Fruit fly (Drosophila melanogaster) whole organism, wandering third instar larva: ENCODE results near the gene CG4914.

ENCODE experiments used
- Abd-B ChIP-seq: fragments of >200 bp; optimal IDR thresholded peaks from 2 replicates; lab custom pipeline; 2017; ENCODE audit warnings: missing biosample characterization, missing genetic modification characterization
- CG9705 ChIP-seq: fragments of 200-800 bp; sonication (Bioruptor generic); optimal IDR thresholded peaks from 2 replicates; lab custom pipeline; 2018; ENCODE audit warnings: missing biosample characterization, mild to moderate bottlenecking, missing genetic modification characterization
- CrebA ChIP-seq: fragments of 200-800 bp; sonication (Bioruptor generic); optimal IDR thresholded peaks from 2 replicates; lab custom pipeline; 2016; ENCODE audit warnings: missing biosample characterization, mild to moderate bottlenecking, missing genetic modification characterization, borderline replicate concordance
- Dfd ChIP-seq: fragments of >200 bp; optimal IDR thresholded peaks from 2 replicates; lab custom pipeline; 2017; ENCODE audit warnings: missing biosample characterization, missing genetic modification characterization
- Dif ChIP-seq: fragments of 200-275, 200-300 bp; sonication (Bioruptor generic); optimal IDR thresholded peaks from 2 replicates; lab custom pipeline; 2018; ENCODE audit warnings: missing biosample characterization, missing genetic modification characterization; ENCODE audit not compliant: partially characterized antibody
- GATAd ChIP-seq: sonication (Bioruptor generic); optimal IDR thresholded peaks from 2 replicates; lab custom pipeline; 2016; ENCODE audit warnings: missing biosample characterization, missing genetic modification characterization
- HLH106 ChIP-seq: fragments of 200-800 bp; optimal IDR thresholded peaks from 3 replicates; lab custom pipeline; 2019; ENCODE audit warnings: missing biosample characterization, mild to moderate bottlenecking, missing genetic modification characterization, moderate library complexity
- Hnf4 ChIP-seq: fragments of 200-800 bp; sonication (Bioruptor generic); optimal IDR thresholded peaks from 2 replicates; lab custom pipeline; 2016; ENCODE audit warnings: missing biosample characterization, mild to moderate bottlenecking, missing genetic modification characterization
- Hr78 ChIP-seq: fragments of >200 bp; optimal IDR thresholded peaks from 2 replicates; lab custom pipeline; 2017; ENCODE audit warnings: missing biosample characterization, missing genetic modification characterization
- Hr83 ChIP-seq: fragments of 200-300 bp; sonication (Bioruptor generic); optimal IDR thresholded peaks from 2 replicates; lab custom pipeline; 2016; ENCODE audit warnings: missing biosample characterization, mild to moderate bottlenecking, missing genetic modification characterization, moderate library complexity; ENCODE audit not compliant: poor library complexity, severe bottlenecking
- Jra ChIP-seq: sonication (Bioruptor generic); optimal IDR thresholded peaks from 2 replicates; lab custom pipeline; 2016; ENCODE audit warnings: missing biosample characterization, missing genetic modification characterization
- Myc ChIP-seq: fragments of >200 bp; optimal IDR thresholded peaks from 2 replicates; lab custom pipeline; 2017
- N ChIP-seq: fragments of >200 bp; optimal IDR thresholded peaks from 2 replicates; lab custom pipeline; 2018; ENCODE audit warnings: missing biosample characterization, missing external identifiers, missing genetic modification characterization
- OdsH ChIP-seq: fragments of 200-800 bp; sonication (Bioruptor generic); optimal IDR thresholded peaks from 2 replicates; lab custom pipeline; 2016; ENCODE audit warnings: missing biosample characterization, mild to moderate bottlenecking, missing genetic modification characterization
- Vsx2 ChIP-seq: fragments of 200-300, 225-300 bp; sonication (Bioruptor generic); optimal IDR thresholded peaks from 2 replicates; lab custom pipeline; 2018; ENCODE audit warnings: missing biosample characterization, missing genetic modification characterization; ENCODE audit not compliant: partially characterized antibody
- br ChIP-seq: fragments of 200-800 bp; sonication (Bioruptor generic); optimal IDR thresholded peaks from 2 replicates; lab custom pipeline; 2016; ENCODE audit warnings: missing biosample characterization, missing genetic modification characterization
- brk ChIP-seq: fragments of 200-800 bp; sonication (Bioruptor generic); optimal IDR thresholded peaks from 2 replicates; lab custom pipeline; 2016; ENCODE audit warnings: missing biosample characterization, mild to moderate bottlenecking, missing genetic modification characterization
- dmrt93B ChIP-seq: fragments of 200-800 bp; sonication (Bioruptor generic); optimal IDR thresholded peaks from 2 replicates; lab custom pipeline; 2018; ENCODE audit warnings: missing biosample characterization, mild to moderate bottlenecking, missing genetic modification characterization
- dsf ChIP-seq: sonication (Bioruptor generic); optimal IDR thresholded peaks from 2 replicates; lab custom pipeline; 2016; ENCODE audit warnings: missing biosample characterization, missing genetic modification characterization, borderline replicate concordance
- ey ChIP-seq: fragments of 200-800 bp; sonication (Bioruptor generic); optimal IDR thresholded peaks from 2 replicates; lab custom pipeline; 2016; ENCODE audit warnings: missing biosample characterization, missing genetic modification characterization
- fru ChIP-seq: fragments of 200-800 bp; sonication (Bioruptor generic); optimal IDR thresholded peaks from 3 replicates; lab custom pipeline; 2016; ENCODE audit warnings: missing biosample characterization, mild to moderate bottlenecking, missing genetic modification characterization
- h ChIP-seq: fragments of 200-800 bp; sonication (Bioruptor generic); optimal IDR thresholded peaks from 3 replicates; lab custom pipeline; 2016; ENCODE audit warnings: missing biosample characterization, mild to moderate bottlenecking, missing genetic modification characterization
- jim ChIP-seq: fragments of 175-275, 200-325 bp; sonication (Bioruptor generic); optimal IDR thresholded peaks from 2 replicates; lab custom pipeline; 2016; ENCODE audit warnings: missing biosample characterization, mild to moderate bottlenecking, missing genetic modification characterization
- lola ChIP-seq: fragments of >200 bp; optimal IDR thresholded peaks from 2 replicates; lab custom pipeline; 2017; ENCODE audit warnings: missing biosample characterization, missing genetic modification characterization
- pan ChIP-seq: fragments of >200 bp; optimal IDR thresholded peaks from 2 replicates; lab custom pipeline; 2017
- psq ChIP-seq: fragments of 200-800 bp; sonication (Bioruptor generic); optimal IDR thresholded peaks from 3 replicates; lab custom pipeline; 2017; ENCODE audit warnings: missing biosample characterization, mild to moderate bottlenecking, missing genetic modification characterization, moderate library complexity
- rgr ChIP-seq: fragments of 200-800 bp; sonication (Bioruptor generic); optimal IDR thresholded peaks from 3 replicates; lab custom pipeline; 2016; ENCODE audit warnings: missing biosample characterization, mild to moderate bottlenecking, missing genetic modification characterization
- sv ChIP-seq: fragments of 200-800 bp; sonication (Bioruptor generic); optimal IDR thresholded peaks from 3 replicates; lab custom pipeline; 2016; ENCODE audit warnings: missing biosample characterization, missing genetic modification characterization
- usp ChIP-seq: fragments of >200 bp; optimal IDR thresholded peaks from 2 replicates; lab custom pipeline; 2017; ENCODE audit warnings: missing biosample characterization, missing genetic modification characterization
- woc ChIP-seq: sonication (Bioruptor generic); optimal IDR thresholded peaks from 2 replicates; lab custom pipeline; 2016; ENCODE audit warnings: missing biosample characterization, mild to moderate bottlenecking, missing genetic modification characterization

Gene CG4914

DNA sequence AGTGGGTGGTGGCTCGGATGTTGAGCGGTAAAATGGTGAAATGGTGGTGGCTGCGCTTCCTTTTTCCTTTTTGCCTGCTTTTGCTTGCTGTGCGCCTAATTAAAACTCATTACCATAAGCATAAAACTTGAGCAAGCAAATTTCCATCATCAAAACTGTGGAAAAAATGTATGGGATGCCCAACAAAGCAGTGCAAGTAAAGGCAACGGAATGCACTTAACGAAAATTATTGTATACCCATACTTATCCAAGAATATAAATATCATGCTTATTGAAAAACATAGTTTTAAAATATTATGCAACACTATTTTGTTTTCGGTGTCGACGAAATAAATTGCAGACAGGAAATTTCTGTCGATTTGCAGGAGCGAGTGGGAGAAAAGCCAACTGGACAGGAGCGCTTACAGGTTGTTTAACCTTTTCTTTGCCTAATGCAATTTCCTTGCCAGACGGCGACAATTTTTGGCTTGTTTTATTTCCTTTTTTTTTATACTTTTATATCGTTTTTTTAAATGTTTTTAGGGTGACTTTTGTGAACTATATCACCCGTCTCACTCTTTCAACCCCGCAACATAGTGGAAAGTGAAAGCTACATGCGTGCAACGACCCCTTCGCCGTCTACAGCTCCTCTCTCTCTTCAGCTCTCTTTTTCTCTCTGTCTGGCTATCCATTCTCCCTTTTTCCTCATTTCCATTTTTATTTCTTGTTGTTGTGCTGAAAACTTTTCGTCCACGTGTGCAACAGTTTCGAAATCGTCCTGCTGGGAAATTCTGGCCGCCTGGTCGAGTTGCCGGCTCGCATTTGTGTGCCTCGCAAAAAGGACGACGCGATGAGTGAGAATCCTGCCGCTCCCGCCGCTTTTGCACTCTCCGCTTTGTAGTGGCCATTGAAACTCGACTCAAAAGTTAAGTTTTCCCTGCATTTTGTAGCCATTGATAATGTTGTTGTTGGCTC, 17.7 kb downstream of the CG4914 start:
- TF ChIP-seq Hr78 (GFP tag; lab: Kevin White, UChicago) (no peak), HLH106 (tag; lab: Kevin White, UChicago) (no peak), Hr83 (no peak), Vsx2 (GFP tag; lab: Kevin White, UChicago) (no peak)

DNA sequence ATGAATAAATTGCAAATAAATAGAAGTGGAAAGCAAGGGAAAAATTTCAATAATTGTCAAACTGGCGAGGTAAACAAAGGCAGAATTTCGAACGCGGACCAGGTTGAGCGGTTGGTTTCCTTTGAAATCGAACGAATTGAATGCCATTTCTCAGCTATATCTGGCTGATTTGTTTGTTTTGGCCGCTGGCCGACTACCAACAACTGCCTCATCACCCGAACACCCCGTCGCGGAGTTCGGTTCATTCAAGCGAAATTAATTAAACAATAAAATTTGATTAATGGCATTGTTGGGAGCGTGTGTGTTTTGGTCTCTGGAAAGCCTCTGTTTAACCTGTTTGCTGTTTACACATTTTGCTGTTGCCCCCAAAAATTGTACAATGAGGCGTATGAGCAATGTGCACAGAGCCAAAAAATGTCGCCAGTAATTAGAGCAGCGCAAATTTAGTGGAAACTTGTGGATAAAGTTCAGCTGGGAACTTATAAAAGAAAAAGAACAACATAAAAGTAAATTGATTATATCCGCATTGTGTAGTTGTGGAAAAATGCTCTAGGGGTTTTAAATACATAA, 20.4 kb downstream of the CG4914 start:
- TF ChIP-seq Hr78 (GFP tag; lab: Kevin White, UChicago) (no peak), GATAd (GFP tag; lab: Kevin White, UChicago) (no peak), Hnf4 (GFP tag; lab: Kevin White, UChicago) (no peak), rgr (GFP tag; lab: Kevin White, UChicago) (peak; percentile 3), fru (GFP tag; lab: Kevin White, UChicago) (no peak), h (peak; percentile 18), dmrt93B (no peak), woc (no peak), br (peak; percentile 1), lola (GFP tag; lab: Kevin White, UChicago) (no peak), pan (lab: Kevin White, UChicago) (no peak), HLH106 (tag; lab: Kevin White, UChicago) (no peak), brk (no peak), CG9705 (GFP tag; lab: Kevin White, UChicago) (no peak), ey (no peak), Dfd (GFP tag; lab: Kevin White, UChicago) (no peak), Myc (lab: Kevin White, UChicago) (no peak), usp (GFP tag; lab: Kevin White, UChicago) (no peak), N (GFP tag; lab: Kevin White, UChicago) (no peak), jim (no peak)

DNA sequence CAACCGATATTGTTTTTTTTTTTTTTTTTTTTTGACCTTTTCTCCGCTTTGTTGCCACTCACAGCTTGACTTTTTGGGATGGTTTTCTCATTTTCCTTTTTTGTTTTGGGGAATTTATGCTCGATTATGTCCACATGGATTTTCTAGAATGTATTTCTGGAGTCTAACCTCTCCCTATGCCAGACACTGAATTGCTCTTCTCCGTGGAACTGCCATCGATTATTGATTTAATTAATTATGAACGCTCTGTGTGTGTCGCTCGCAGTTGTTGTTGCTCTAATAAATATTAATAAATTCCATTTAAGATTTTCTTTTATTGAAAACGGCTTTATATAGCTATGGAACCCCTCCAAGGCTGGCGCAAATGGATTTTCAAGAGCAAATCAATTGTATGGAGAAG, 22.3 kb downstream of the CG4914 start:
- TF ChIP-seq sv (GFP tag; lab: Kevin White, UChicago), result no peak
- no peak for TF ChIP-seq Hnf4 (GFP tag; lab: Kevin White, UChicago)
- TF ChIP-seq jim, result no peak
- TF ChIP-seq GATAd (GFP tag; lab: Kevin White, UChicago), result no peak
- no peak for TF ChIP-seq ey
- no peak for TF ChIP-seq Abd-B (GFP tag; lab: Kevin White, UChicago)
- no peak for TF ChIP-seq usp (GFP tag; lab: Kevin White, UChicago)
- TF ChIP-seq lola (GFP tag; lab: Kevin White, UChicago), result no peak
- no peak for TF ChIP-seq Hr78 (GFP tag; lab: Kevin White, UChicago)
- no peak for TF ChIP-seq brk
- TF ChIP-seq CrebA (GFP tag; lab: Kevin White, UChicago), result no peak

DNA sequence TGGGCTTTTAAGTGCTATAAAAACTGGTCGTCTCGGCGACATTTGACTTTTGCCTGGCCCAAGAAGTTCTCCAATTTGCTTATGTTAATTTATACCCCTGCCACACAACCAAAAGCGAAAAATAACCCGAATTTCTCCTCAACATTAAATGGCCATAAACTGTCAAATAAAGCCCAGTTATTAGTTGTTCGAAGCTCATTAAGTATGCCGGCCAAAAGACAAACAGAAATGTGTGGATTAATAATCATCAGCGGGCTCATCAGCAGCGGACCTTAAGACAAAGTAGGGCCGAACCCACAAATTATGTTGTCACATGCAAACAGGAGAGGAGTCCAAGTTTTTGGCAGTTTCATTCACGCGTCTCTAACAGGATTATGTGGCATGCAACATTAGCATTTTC, 22.8 kb downstream of the CG4914 start:
- no peak for TF ChIP-seq lola (GFP tag; lab: Kevin White, UChicago)
- no peak for TF ChIP-seq Hr78 (GFP tag; lab: Kevin White, UChicago)
- TF ChIP-seq psq (GFP tag; lab: Kevin White, UChicago), result no peak
- no peak for TF ChIP-seq Vsx2 (GFP tag; lab: Kevin White, UChicago)
- no peak for TF ChIP-seq Dif
- no peak for TF ChIP-seq h
- TF ChIP-seq Hnf4 (GFP tag; lab: Kevin White, UChicago), result no peak
- no peak for TF ChIP-seq N (GFP tag; lab: Kevin White, UChicago)
- no peak for TF ChIP-seq dmrt93B
- no peak for TF ChIP-seq br
- no peak for TF ChIP-seq OdsH

DNA sequence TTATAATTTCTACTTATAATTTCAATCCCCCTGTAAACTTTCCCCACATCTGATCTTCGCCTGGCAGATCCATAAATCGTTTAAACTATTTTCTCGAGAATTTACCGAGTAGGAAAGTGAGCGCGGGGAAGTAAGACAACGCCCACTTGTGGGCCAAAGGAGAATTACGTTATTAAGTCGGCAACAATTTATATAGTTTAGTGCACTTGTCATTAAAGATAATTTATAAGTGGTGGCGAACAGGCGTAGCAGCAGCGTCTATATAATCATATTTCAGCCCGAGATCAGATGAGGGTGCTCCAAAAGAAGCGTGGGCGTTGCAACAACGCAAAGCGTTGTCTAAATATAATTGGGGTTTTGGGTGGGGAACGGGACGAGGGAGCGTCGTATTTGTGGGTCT, 23.2 kb downstream of the CG4914 start:
- TF ChIP-seq usp (GFP tag; lab: Kevin White, UChicago), result no peak
- no peak for TF ChIP-seq brk
- TF ChIP-seq pan (lab: Kevin White, UChicago), result no peak
- TF ChIP-seq CrebA (GFP tag; lab: Kevin White, UChicago), result no peak
- no peak for TF ChIP-seq Abd-B (GFP tag; lab: Kevin White, UChicago)
- no peak for TF ChIP-seq CG9705 (GFP tag; lab: Kevin White, UChicago)
- TF ChIP-seq woc, result no peak
- TF ChIP-seq OdsH, result no peak
- no peak for TF ChIP-seq jim
- TF ChIP-seq Dif, result no peak
- TF ChIP-seq dsf (GFP tag; lab: Kevin White, UChicago), result no peak
- no peak for TF ChIP-seq Jra (GFP tag; lab: Kevin White, UChicago)
- TF ChIP-seq Hr83, result no peak
- TF ChIP-seq fru (GFP tag; lab: Kevin White, UChicago), result no peak
